Worm (Caenorhabditis elegans) whole organism, L1 larva: ENCODE results near the gene K10D6.3.

Experiments
- C16A3.4 ChIP-seq: fragments of 150-350 bp; optimal IDR thresholded peaks from 2 replicates; lab custom pipeline; 2014; ENCODE audit warnings: missing biosample characterization, missing genetic modification characterization
- ama-1 ChIP-seq: fragments of 150-350 bp; optimal IDR thresholded peaks from 2 replicates; lab custom pipeline; 2014
- blmp-1 ChIP-seq: fragments of 150-350 bp; optimal IDR thresholded peaks from 2 replicates; lab custom pipeline; 2014; ENCODE audit warnings: missing biosample characterization, missing genetic modification characterization
- ceh-82 ChIP-seq, 3 experiments: fragments of 150-350 bp in 1 of 3; sonication (generic microtip) in 2 of 3; optimal IDR thresholded peaks; 2 replicates each; lab custom pipeline; 2014 to 2017; ENCODE audit warnings: missing biosample characterization in 3 of 3, missing genetic modification characterization in 3 of 3
- ceh-88 ChIP-seq: fragments of 200-800 bp; sonication (Bioruptor generic); IDR thresholded peaks from 2 replicates; pipeline ENCODE4 v1.3.6; 2022; ENCODE audit warnings: missing genetic modification characterization, missing compliant biosample characterization
- efl-1 ChIP-seq, 4 experiments: fragments of 150-350 bp; optimal IDR thresholded peaks in 3 of 4; peaks in 1 of 4; 1 replicate in 1 of 4; 2 replicates in 3 of 4; lab custom pipeline; 2014; ENCODE audit warnings: missing biosample characterization in 2 of 4, missing genetic modification characterization in 2 of 4, missing genetic modification reagents in 2 of 4
- egl-27 ChIP-seq, 2 experiments: fragments of 150-350 bp in 1 of 2; sonication (generic microtip); optimal IDR thresholded peaks; 3 replicates each; lab custom pipeline; 2017 to 2018; ENCODE audit warnings: missing biosample characterization in 2 of 2, missing genetic modification characterization in 2 of 2, missing genetic modification reagents in 2 of 2
- elt-2 ChIP-seq: sonication (generic microtip); optimal IDR thresholded peaks from 2 replicates; lab custom pipeline; 2016; ENCODE audit warnings: missing genetic modification characterization, mild to moderate bottlenecking, inconsistent platforms, missing compliant biosample characterization, missing genetic modification reagents
- fkh-10 ChIP-seq: sonication (generic microtip); optimal IDR thresholded peaks from 2 replicates; lab custom pipeline; 2017; ENCODE audit warnings: missing biosample characterization, missing genetic modification reagents, missing genetic modification characterization
- fkh-8 ChIP-seq: sonication (generic microtip); optimal IDR thresholded peaks from 2 replicates; lab custom pipeline; 2016; ENCODE audit warnings: mild to moderate bottlenecking, missing genetic modification characterization, missing compliant biosample characterization
- fos-1 ChIP-seq: fragments of 150-350 bp; optimal IDR thresholded peaks from 2 replicates; lab custom pipeline; 2014; ENCODE audit warnings: missing biosample characterization, missing genetic modification characterization
- grh-1 ChIP-seq: fragments of 200-800 bp; sonication (Bioruptor generic); IDR thresholded peaks from 2 replicates; pipeline ENCODE4 v1.3.6; 2022; ENCODE audit warnings: missing genetic modification reagents, missing genetic modification characterization, missing compliant biosample characterization
- hlh-4 ChIP-seq: sonication (generic microtip); optimal IDR thresholded peaks from 2 replicates; lab custom pipeline; 2016; ENCODE audit warnings: mild to moderate bottlenecking, missing genetic modification characterization, missing compliant biosample characterization
- irx-1 ChIP-seq: sonication (generic microtip); optimal IDR thresholded peaks from 2 replicates; lab custom pipeline; 2016; ENCODE audit warnings: missing genetic modification characterization, missing compliant biosample characterization
- lin-13 ChIP-seq: fragments of 150-350 bp; optimal IDR thresholded peaks from 2 replicates; lab custom pipeline; 2014; ENCODE audit warnings: missing biosample characterization, missing genetic modification reagents, missing genetic modification characterization
- lin-14 ChIP-seq: fragments of 200-800 bp; sonication (Bioruptor generic); optimal IDR thresholded peaks from 2 replicates; lab custom pipeline; 2018; ENCODE audit warnings: mild to moderate bottlenecking, missing genetic modification characterization, moderate library complexity, missing compliant biosample characterization
- lin-35 ChIP-seq, 2 experiments: fragments of 150-350 bp; optimal IDR thresholded peaks; 2 replicates each; lab custom pipeline; 2014; ENCODE audit warnings: missing biosample characterization in 2 of 2, missing genetic modification characterization in 2 of 2, missing genetic modification reagents in 2 of 2
- lin-39 ChIP-seq: fragments of 150-350 bp; optimal IDR thresholded peaks from 2 replicates; lab custom pipeline; 2014; ENCODE audit warnings: missing biosample characterization, missing genetic modification reagents, missing genetic modification characterization
- lir-3 ChIP-seq: sonication (generic microtip); optimal IDR thresholded peaks from 2 replicates; lab custom pipeline; 2016; ENCODE audit warnings: mild to moderate bottlenecking, missing genetic modification characterization, moderate library complexity, missing compliant biosample characterization; ENCODE audit not compliant: poor library complexity
- lsy-2 ChIP-seq, 2 experiments: fragments of 150-350 bp; optimal IDR thresholded peaks; 2 replicates each; lab custom pipeline; 2014; ENCODE audit warnings: missing biosample characterization in 2 of 2, missing genetic modification characterization in 2 of 2
- mdl-1 ChIP-seq, 2 experiments: fragments of 150-350 bp; optimal IDR thresholded peaks; 2 replicates each; lab custom pipeline; 2014 to 2017; ENCODE audit warnings: missing biosample characterization in 2 of 2, missing genetic modification characterization in 2 of 2, inconsistent platforms in 1 of 2
- mef-2 ChIP-seq: fragments of 150-350 bp; optimal IDR thresholded peaks from 2 replicates; lab custom pipeline; 2014; ENCODE audit warnings: missing biosample characterization, missing genetic modification characterization
- mep-1 ChIP-seq: fragments of 150-350 bp; optimal IDR thresholded peaks from 2 replicates; lab custom pipeline; 2014; ENCODE audit warnings: missing biosample characterization, missing genetic modification characterization
- nhr-12 ChIP-seq: sonication (generic microtip); optimal IDR thresholded peaks from 2 replicates; lab custom pipeline; 2017; ENCODE audit warnings: missing biosample characterization, missing genetic modification characterization
- nhr-19 ChIP-seq: fragments of 200-800 bp; sonication (Bioruptor generic); conservative IDR thresholded peaks from 2 replicates; pipeline ENCODE4 v1.3.6; 2022; ENCODE audit warnings: missing genetic modification characterization, missing compliant biosample characterization
- nhr-20 ChIP-seq: sonication (generic microtip); optimal IDR thresholded peaks from 2 replicates; lab custom pipeline; 2016; ENCODE audit warnings: mild to moderate bottlenecking, missing genetic modification characterization, missing compliant biosample characterization
- nhr-28 ChIP-seq: fragments of 150-350 bp; optimal IDR thresholded peaks from 2 replicates; lab custom pipeline; 2014; ENCODE audit warnings: missing biosample characterization, missing genetic modification characterization
- nhr-71 ChIP-seq: sonication (generic microtip); optimal IDR thresholded peaks from 2 replicates; lab custom pipeline; 2016; ENCODE audit warnings: mild to moderate bottlenecking, missing genetic modification characterization, moderate library complexity, missing compliant biosample characterization
- nhr-76 ChIP-seq: sonication (generic microtip); optimal IDR thresholded peaks from 2 replicates; lab custom pipeline; 2017; ENCODE audit warnings: missing biosample characterization, missing genetic modification characterization
- nhr-77 ChIP-seq: fragments of 150-350 bp; optimal IDR thresholded peaks from 2 replicates; lab custom pipeline; 2014; ENCODE audit warnings: missing biosample characterization, missing genetic modification characterization
- nhr-85 ChIP-seq: sonication (generic microtip); peaks from one replicate; lab custom pipeline; 2016; ENCODE audit warnings: missing genetic modification characterization, inconsistent platforms, missing compliant biosample characterization
- nhr-90 ChIP-seq: sonication (generic microtip); optimal IDR thresholded peaks from 2 replicates; lab custom pipeline; 2016; ENCODE audit warnings: mild to moderate bottlenecking, missing genetic modification characterization, missing compliant biosample characterization; ENCODE audit not compliant: poor library complexity
- pag-3 ChIP-seq: sonication (generic microtip); optimal IDR thresholded peaks from 2 replicates; lab custom pipeline; 2017; ENCODE audit warnings: missing genetic modification characterization, mild to moderate bottlenecking, missing compliant biosample characterization, antibody characterized with exemption, borderline replicate concordance; ENCODE audit not compliant: insufficient read depth
- pqm-1 ChIP-seq: sonication (generic microtip); optimal IDR thresholded peaks from 3 replicates; lab custom pipeline; 2017; ENCODE audit warnings: missing biosample characterization, missing genetic modification characterization
- skn-1 ChIP-seq: fragments of 150-350 bp; optimal IDR thresholded peaks from 2 replicates; lab custom pipeline; 2014; ENCODE audit warnings: missing biosample characterization, missing genetic modification characterization
- snpc-4 ChIP-seq: fragments of 150-350 bp; optimal IDR thresholded peaks from 2 replicates; lab custom pipeline; 2014; ENCODE audit warnings: missing biosample characterization, missing genetic modification characterization
- sptf-1 ChIP-seq: fragments of 150-350 bp; optimal IDR thresholded peaks from 2 replicates; lab custom pipeline; 2014; ENCODE audit warnings: missing biosample characterization, missing genetic modification characterization
- tbx-2 ChIP-seq: sonication (generic microtip); optimal IDR thresholded peaks from 2 replicates; lab custom pipeline; 2016; ENCODE audit warnings: missing genetic modification characterization, missing compliant biosample characterization
- unc-98 ChIP-seq: fragments of 200-800 bp; sonication (Bioruptor generic); IDR thresholded peaks from 2 replicates; pipeline ENCODE4 v1.3.6; 2022; ENCODE audit warnings: missing genetic modification characterization, missing compliant biosample characterization

Gene K10D6.3

ce11 chrV:11196631-11197258 lies 3.7 kb upstream of the K10D6.3 start (continued):
- TF ChIP-seq ama-1 (lab: Kevin White, UChicago) (no peak), irx-1 (tag; lab: Kevin White, UChicago) (no peak), nhr-90 (no peak), snpc-4 (tag; lab: Kevin White, UChicago) (no peak), grh-1 (GFP tag; lab: Robert Waterston, UW) (peak; percentile 85), nhr-20 (tag; lab: Kevin White, UChicago) (peak; percentile 55), unc-98 (GFP tag; lab: Robert Waterston, UW) (no peak), nhr-19 (GFP tag; lab: Robert Waterston, UW) (no peak), fos-1 (tag; lab: Kevin White, UChicago) (no peak), egl-27 (tag; optimal IDR thresholded peaks at IDR 0.05; lab: Kevin White, UChicago) (no peak), tbx-2 (tag; lab: Kevin White, UChicago) (peak; percentile 23), pqm-1 (no peak), lin-35 (GFP tag; optimal IDR thresholded peaks at IDR 0.05; lab: Kevin White, UChicago) (peak in 1 of 2 experiments; percentile 34), nhr-71 (peak; percentile 48), lsy-2 (tag; optimal IDR thresholded peaks at IDR 0.05; lab: Kevin White, UChicago) (peak in 1 of 2 experiments; percentile 21), mep-1 (tag; lab: Kevin White, UChicago) (peak; percentile 28)

ce11 chrV:11198094-11198493 lies 2.3 kb upstream of the K10D6.3 start:
- peak; percentile 0 for TF ChIP-seq mep-1 (tag; lab: Kevin White, UChicago)
- no peak for TF ChIP-seq pag-3 (tag; lab: Kevin White, UChicago)
- TF ChIP-seq grh-1 (GFP tag; lab: Robert Waterston, UW), result no peak
- TF ChIP-seq ceh-82 (tag; optimal IDR thresholded peaks at IDR 0.05; lab: Kevin White, UChicago), result peak in 1 of 3 experiments; percentile 8
- peak; percentile 95 for TF ChIP-seq blmp-1 (tag; lab: Kevin White, UChicago)

- TF ChIP-seq ceh-82 (tag; optimal IDR thresholded peaks at IDR 0.05; lab: Kevin White, UChicago) (peak in 1 of 3 experiments; percentile 2), irx-1 (tag; lab: Kevin White, UChicago) (no peak), nhr-76 (tag; lab: Kevin White, UChicago) (no peak), lin-14 (peak; percentile 57), ceh-88 (GFP tag; lab: Robert Waterston, UW) (no peak), mep-1 (tag; lab: Kevin White, UChicago) (peak; percentile 35), lin-13 (GFP tag; lab: Kevin White, UChicago) (no peak), blmp-1 (tag; lab: Kevin White, UChicago) (no peak), efl-1 (optimal IDR thresholded peaks at IDR 0.05; lab: Kevin White, UChicago) (no peak), efl-1 (GFP tag; optimal IDR thresholded peaks at IDR 0.05 in 1 of 2; lab: Kevin White, UChicago) (peak in 1 of 2 experiments; percentile 84), nhr-85 (tag; lab: Kevin White, UChicago) (peak; percentile 69), lin-39 (tag; lab: Kevin White, UChicago) (no peak)
These were observed 919 bp upstream of the K10D6.3 start for ce11 chrV:11199497-11199896.

- no peak for TF ChIP-seq nhr-28
- TF ChIP-seq fkh-10 (GFP tag; lab: Kevin White, UChicago), result no peak
- no peak for TF ChIP-seq nhr-77 (tag; lab: Kevin White, UChicago)
- TF ChIP-seq sptf-1 (tag; lab: Kevin White, UChicago), result no peak
- TF ChIP-seq efl-1 (optimal IDR thresholded peaks at IDR 0.05; lab: Kevin White, UChicago), result no peak
- TF ChIP-seq efl-1 (GFP tag; optimal IDR thresholded peaks at IDR 0.05 in 1 of 2; lab: Kevin White, UChicago), result peak in 1 of 2 experiments; percentile 47
- TF ChIP-seq mef-2 (tag; lab: Kevin White, UChicago), result no peak
- no peak for TF ChIP-seq C16A3.4
- peak; percentile 99 for TF ChIP-seq hlh-4 (tag; lab: Kevin White, UChicago)
- no peak for TF ChIP-seq skn-1
- TF ChIP-seq lin-13 (GFP tag; lab: Kevin White, UChicago), result no peak
- TF ChIP-seq fkh-8, result peak; percentile 8
- no peak for TF ChIP-seq nhr-12 (tag; lab: Kevin White, UChicago)
- TF ChIP-seq lir-3 (tag; lab: Kevin White, UChicago), result no peak
- peak; percentile 50 for TF ChIP-seq elt-2
- TF ChIP-seq lin-35 (GFP tag; optimal IDR thresholded peaks at IDR 0.05; lab: Kevin White, UChicago), result no peak
- no peak for TF ChIP-seq nhr-90
- TF ChIP-seq nhr-71, result peak; percentile 17
- TF ChIP-seq mdl-1 (tag; optimal IDR thresholded peaks at IDR 0.05; lab: Kevin White, UChicago), result no peak
These were observed 1.6 kb downstream of the K10D6.3 start, which contains the start of gene K10D6.4 for ce11 chrV:11201826-11202565. Gene K10D6.4, plus strand, starts transcription at chrV:11201925.
